Worm (Caenorhabditis elegans) whole organism, L2 larva: ENCODE data around the gene fat-7.
A peak's percentile ranks its signal among the peaks of the same experiment; 100 is the strongest.

Source experiments
- C34F6.9 ChIP-seq: fragments of 150-350 bp; optimal IDR thresholded peaks from 2 replicates; lab custom pipeline; 2014; ENCODE audit warnings: missing biosample characterization, missing genetic modification characterization
- F13H6.1 ChIP-seq: sonication (generic microtip); optimal IDR thresholded peaks from 2 replicates; lab custom pipeline; 2016; ENCODE audit warnings: missing genetic modification characterization, missing compliant biosample characterization
- R02D3.7 ChIP-seq: fragments of 150-350 bp; optimal IDR thresholded peaks from 2 replicates; lab custom pipeline; 2014; ENCODE audit warnings: missing biosample characterization, missing genetic modification characterization
- Y55F3AM.14 ChIP-seq: fragments of 200-800 bp; sonication (Bioruptor generic); optimal IDR thresholded peaks from 2 replicates; lab custom pipeline; 2018; ENCODE audit warnings: mild to moderate bottlenecking, missing genetic modification characterization, missing compliant biosample characterization
- ZK546.5 ChIP-seq: sonication (generic microtip); optimal IDR thresholded peaks from 2 replicates; lab custom pipeline; 2017; ENCODE audit warnings: missing biosample characterization, missing genetic modification characterization
- alr-1 ChIP-seq: fragments of 150-350 bp; optimal IDR thresholded peaks from 2 replicates; lab custom pipeline; 2014; ENCODE audit warnings: missing biosample characterization, missing genetic modification characterization
- aly-2 ChIP-seq: fragments of 150-350 bp; optimal IDR thresholded peaks from 2 replicates; lab custom pipeline; 2014; ENCODE audit warnings: missing biosample characterization, missing genetic modification characterization
- ama-1 ChIP-seq: fragments of 150-350 bp; optimal IDR thresholded peaks from 2 replicates; lab custom pipeline; 2018; ENCODE audit warnings: inconsistent platforms
- blmp-1 ChIP-seq: sonication (generic microtip); optimal IDR thresholded peaks from 2 replicates; lab custom pipeline; 2017; ENCODE audit warnings: missing genetic modification characterization, mild to moderate bottlenecking, missing compliant biosample characterization, antibody characterized with exemption, moderate library complexity; ENCODE audit not compliant: insufficient read depth
- ceh-16 ChIP-seq: fragments of 150-350 bp; optimal IDR thresholded peaks from 2 replicates; lab custom pipeline; 2014; ENCODE audit warnings: missing biosample characterization, missing genetic modification characterization
- ceh-82 ChIP-seq: fragments of 150-350 bp; optimal IDR thresholded peaks from 2 replicates; lab custom pipeline; 2014; ENCODE audit warnings: missing biosample characterization, missing genetic modification characterization
- crh-2 ChIP-seq: sonication (generic microtip); optimal IDR thresholded peaks from 2 replicates; lab custom pipeline; 2017; ENCODE audit warnings: missing biosample characterization, missing genetic modification characterization
- dmd-4 ChIP-seq: sonication (generic microtip); optimal IDR thresholded peaks from 2 replicates; lab custom pipeline; 2017; ENCODE audit warnings: missing biosample characterization, missing genetic modification characterization
- egl-27 ChIP-seq: sonication (generic microtip); optimal IDR thresholded peaks from 3 replicates; lab custom pipeline; 2017; ENCODE audit warnings: missing biosample characterization, missing genetic modification reagents, missing genetic modification characterization
- elt-1 ChIP-seq: fragments of 150-350 bp; optimal IDR thresholded peaks from 2 replicates; lab custom pipeline; 2014; ENCODE audit warnings: missing biosample characterization, missing genetic modification characterization
- elt-3 ChIP-seq: sonication (generic microtip); optimal IDR thresholded peaks from 2 replicates; lab custom pipeline; 2017; ENCODE audit warnings: missing biosample characterization, missing genetic modification characterization
- fos-1 ChIP-seq: fragments of 150-350 bp; optimal IDR thresholded peaks from 2 replicates; lab custom pipeline; 2014; ENCODE audit warnings: missing biosample characterization, missing genetic modification characterization
- gmeb-1 ChIP-seq: fragments of 150-350 bp; optimal IDR thresholded peaks from 2 replicates; lab custom pipeline; 2014; ENCODE audit warnings: missing biosample characterization, missing genetic modification characterization
- lin-11 ChIP-seq: fragments of 150-350 bp; sonication (generic microtip); optimal IDR thresholded peaks from 2 replicates; lab custom pipeline; 2014; ENCODE audit warnings: missing biosample characterization, missing genetic modification characterization, inconsistent platforms, mixed read lengths
- lin-13 ChIP-seq: fragments of 150-350 bp; optimal IDR thresholded peaks from 2 replicates; lab custom pipeline; 2014; ENCODE audit warnings: missing biosample characterization, missing genetic modification reagents, missing genetic modification characterization
- lin-39 ChIP-seq: fragments of 150-350 bp; optimal IDR thresholded peaks from 2 replicates; lab custom pipeline; 2014; ENCODE audit warnings: missing biosample characterization, missing genetic modification reagents, missing genetic modification characterization
- lsy-2 ChIP-seq, 2 experiments: fragments of 150-350 bp in 1 of 2; sonication (generic microtip) in 1 of 2; optimal IDR thresholded peaks; 2 replicates each; lab custom pipeline; 2014 to 2017; ENCODE audit warnings: missing biosample characterization in 2 of 2, missing genetic modification characterization in 2 of 2
- mab-5 ChIP-seq: fragments of 150-350 bp; optimal IDR thresholded peaks from 2 replicates; lab custom pipeline; 2014; ENCODE audit warnings: missing biosample characterization, missing genetic modification characterization
- mbf-1 ChIP-seq: sonication (generic microtip); optimal IDR thresholded peaks from 2 replicates; lab custom pipeline; 2017; ENCODE audit warnings: missing biosample characterization, missing genetic modification characterization
- mdl-1 ChIP-seq, 2 experiments: fragments of 150-350 bp in 1 of 2; sonication (generic microtip) in 1 of 2; optimal IDR thresholded peaks; 2 replicates each; lab custom pipeline; 2017; ENCODE audit warnings: missing biosample characterization in 2 of 2, missing genetic modification characterization in 2 of 2
- nhr-10 ChIP-seq: sonication (generic microtip); optimal IDR thresholded peaks from 2 replicates; lab custom pipeline; 2017; ENCODE audit warnings: missing biosample characterization, missing genetic modification characterization
- nhr-11 ChIP-seq: fragments of 150-350 bp; optimal IDR thresholded peaks from 2 replicates; lab custom pipeline; 2014; ENCODE audit warnings: missing biosample characterization, missing genetic modification characterization
- nhr-12 ChIP-seq: fragments of 150-350 bp; optimal IDR thresholded peaks from 2 replicates; lab custom pipeline; 2014; ENCODE audit warnings: missing biosample characterization, missing genetic modification characterization
- nhr-129 ChIP-seq: fragments of 150-350 bp; optimal IDR thresholded peaks from 2 replicates; lab custom pipeline; 2014; ENCODE audit warnings: missing biosample characterization, missing genetic modification characterization
- nhr-21 ChIP-seq: fragments of 150-350 bp; optimal IDR thresholded peaks from 2 replicates; lab custom pipeline; 2014; ENCODE audit warnings: missing biosample characterization, missing genetic modification characterization
- nhr-23 ChIP-seq: fragments of 150-350 bp; optimal IDR thresholded peaks from 2 replicates; lab custom pipeline; 2014; ENCODE audit warnings: missing biosample characterization, missing genetic modification reagents, missing genetic modification characterization
- nhr-237 ChIP-seq: fragments of 150-350 bp; optimal IDR thresholded peaks from 2 replicates; lab custom pipeline; 2014; ENCODE audit warnings: missing biosample characterization, missing genetic modification characterization
- nhr-25 ChIP-seq: fragments of 150-350 bp; sonication (generic microtip); optimal IDR thresholded peaks from 3 replicates; lab custom pipeline; 2014; ENCODE audit warnings: missing biosample characterization, missing genetic modification characterization
- nhr-6 ChIP-seq: fragments of 150-350 bp; optimal IDR thresholded peaks from 2 replicates; lab custom pipeline; 2014; ENCODE audit warnings: missing biosample characterization, missing genetic modification characterization
- nhr-77 ChIP-seq: fragments of 150-350 bp; optimal IDR thresholded peaks from 2 replicates; lab custom pipeline; 2014; ENCODE audit warnings: missing biosample characterization, missing genetic modification characterization
- peb-1 ChIP-seq: fragments of 150-350 bp; optimal IDR thresholded peaks from 2 replicates; lab custom pipeline; 2014; ENCODE audit warnings: missing biosample characterization, missing genetic modification characterization
- sem-4 ChIP-seq: fragments of 150-350 bp; optimal IDR thresholded peaks from 2 replicates; lab custom pipeline; 2014; ENCODE audit warnings: missing biosample characterization, missing genetic modification reagents, missing genetic modification characterization
- skn-1 ChIP-seq: sonication (generic microtip); optimal IDR thresholded peaks from 2 replicates; lab custom pipeline; 2017; ENCODE audit warnings: missing biosample characterization, missing genetic modification characterization
- sma-3 ChIP-seq: sonication (generic microtip); optimal IDR thresholded peaks from 2 replicates; lab custom pipeline; 2016; ENCODE audit warnings: missing genetic modification reagents, missing genetic modification characterization, missing compliant biosample characterization
- sma-9 ChIP-seq, 2 experiments: fragments of 150-350 bp in 1 of 2; sonication (generic microtip) in 1 of 2; optimal IDR thresholded peaks; 2 replicates each; lab custom pipeline; 2014 to 2016; ENCODE audit warnings: missing genetic modification characterization in 2 of 2, mild to moderate bottlenecking in 1 of 2, missing biosample characterization in 1 of 2, missing compliant biosample characterization in 1 of 2, missing genetic modification reagents in 1 of 2, moderate library complexity in 1 of 2
- snpc-4 ChIP-seq: fragments of 150-350 bp; optimal IDR thresholded peaks from 2 replicates; lab custom pipeline; 2014; ENCODE audit warnings: missing biosample characterization, missing genetic modification characterization
- unc-39 ChIP-seq: fragments of 150-350 bp; optimal IDR thresholded peaks from 2 replicates; lab custom pipeline; 2014; ENCODE audit warnings: missing biosample characterization, missing genetic modification characterization
- unc-55 ChIP-seq: fragments of 150-350 bp; sonication (generic microtip); optimal IDR thresholded peaks from 3 replicates; lab custom pipeline; 2014; ENCODE audit warnings: missing biosample characterization, missing genetic modification reagents, missing genetic modification characterization
- unc-62 ChIP-seq: fragments of 150-350 bp; optimal IDR thresholded peaks from 2 replicates; lab custom pipeline; 2014; ENCODE audit warnings: missing biosample characterization, missing genetic modification reagents, missing genetic modification characterization
- zag-1 ChIP-seq: fragments of 150-350 bp; optimal IDR thresholded peaks from 2 replicates; lab custom pipeline; 2014; ENCODE audit warnings: missing biosample characterization, missing genetic modification characterization
- ztf-1 ChIP-seq: fragments of 200-800 bp; sonication (Bioruptor generic); conservative IDR thresholded peaks from 2 replicates; pipeline ENCODE4 v1.3.6; 2022; ENCODE audit warnings: missing genetic modification characterization, missing compliant biosample characterization
- ztf-11 ChIP-seq: sonication (generic microtip); optimal IDR thresholded peaks from 2 replicates; lab custom pipeline; 2017; ENCODE audit warnings: missing biosample characterization, missing genetic modification characterization
- ztf-4 ChIP-seq: fragments of 150-350 bp; optimal IDR thresholded peaks from 2 replicates; lab custom pipeline; 2014; ENCODE audit warnings: missing biosample characterization, missing genetic modification characterization

fat-7 gene

DNA sequence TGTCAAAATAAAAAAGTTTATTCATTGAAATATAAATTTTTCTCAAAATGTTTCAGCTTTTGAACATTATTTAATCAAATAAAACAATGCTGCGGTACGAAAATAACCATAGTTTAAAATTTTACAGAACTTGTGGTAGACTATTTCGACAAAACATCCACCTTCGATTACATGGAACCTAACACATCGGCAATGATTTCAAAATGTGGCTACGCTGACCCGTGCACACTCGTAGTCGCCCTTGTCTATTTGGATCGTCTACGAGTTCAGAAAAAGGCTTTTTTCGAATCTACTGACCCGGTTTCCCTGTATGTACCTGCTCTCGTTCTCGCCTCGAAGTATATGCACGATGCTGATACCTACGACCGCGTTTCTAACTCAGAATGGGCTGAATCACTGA is 44.1 kb upstream of the fat-7 start:
- TF ChIP-seq fos-1 (tag; lab: Kevin White, UChicago) (no peak), nhr-10 (no peak), nhr-77 (no peak), ZK546.5 (tag; lab: Kevin White, UChicago) (no peak), nhr-25 (tag; lab: Kevin White, UChicago) (no peak), C34F6.9 (tag; lab: Kevin White, UChicago) (no peak), ceh-82 (no peak), egl-27 (no peak), snpc-4 (no peak), unc-39 (tag; lab: Kevin White, UChicago) (no peak), mab-5 (tag; lab: Kevin White, UChicago) (no peak), sem-4 (tag; lab: Kevin White, UChicago) (no peak), ceh-16 (no peak), zag-1 (tag; lab: Kevin White, UChicago) (no peak), R02D3.7 (tag; lab: Kevin White, UChicago) (no peak), sma-3 (no peak), nhr-6 (tag; lab: Kevin White, UChicago) (no peak), nhr-237 (tag; lab: Kevin White, UChicago) (no peak)

DNA sequence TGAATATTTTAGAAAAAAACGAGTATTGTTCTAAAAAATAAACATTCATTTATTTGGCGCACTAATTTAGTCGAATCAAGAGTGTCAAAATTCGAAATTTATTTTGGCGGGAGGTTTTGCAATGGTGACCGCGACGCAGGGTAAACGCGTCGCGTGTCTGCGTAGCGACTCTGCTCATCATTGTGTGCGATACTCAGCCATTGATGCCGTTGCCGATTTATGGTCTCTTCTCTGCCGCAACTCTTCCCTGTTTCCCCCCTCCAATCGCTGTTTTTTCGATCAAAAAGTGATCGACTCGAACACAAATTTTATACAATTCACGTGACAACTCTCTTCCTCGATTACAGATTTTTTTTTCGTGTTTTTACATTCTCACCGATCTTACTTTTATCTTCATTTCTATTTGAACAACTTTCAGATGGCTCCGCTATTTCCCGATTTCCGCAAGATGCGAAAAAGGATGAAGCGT is 43.6 kb upstream of the fat-7 start, which contains the start of gene F09G2.2:
Gene F09G2.2 (plus strand): TSS at position 419 of the 469 bp plus-strand sequence.
- TF ChIP-seq nhr-23 (tag; lab: Kevin White, UChicago) = no peak
- TF ChIP-seq nhr-11 (tag; lab: Kevin White, UChicago) = no peak
- peak; percentile 95 for TF ChIP-seq crh-2
- no peak for TF ChIP-seq R02D3.7 (tag; lab: Kevin White, UChicago)
- peak in 1 of 2 experiments; percentile 48 for TF ChIP-seq mdl-1 (tag; optimal IDR thresholded peaks at IDR 0.05; lab: Kevin White, UChicago)
- no peak for TF ChIP-seq lin-39
- TF ChIP-seq egl-27 = peak; percentile 78
- no peak for TF ChIP-seq unc-39 (tag; lab: Kevin White, UChicago)
- peak; percentile 76 for TF ChIP-seq mab-5 (tag; lab: Kevin White, UChicago)
- peak; percentile 90 for TF ChIP-seq nhr-129 (tag; lab: Kevin White, UChicago)
- TF ChIP-seq fos-1 (tag; lab: Kevin White, UChicago) = peak; percentile 90
- TF ChIP-seq nhr-25 (tag; lab: Kevin White, UChicago) = peak; percentile 90
- TF ChIP-seq mbf-1 (tag; lab: Kevin White, UChicago) = no peak
- TF ChIP-seq ceh-16 = peak; percentile 91
- no peak for TF ChIP-seq nhr-237 (tag; lab: Kevin White, UChicago)
- peak; percentile 71 for TF ChIP-seq snpc-4
- TF ChIP-seq zag-1 (tag; lab: Kevin White, UChicago) = peak; percentile 47
- no peak for TF ChIP-seq nhr-12 (tag; lab: Kevin White, UChicago)
- TF ChIP-seq elt-1 (tag; lab: Kevin White, UChicago) = no peak
- peak; percentile 71 for TF ChIP-seq ztf-4
- peak; percentile 97 for TF ChIP-seq C34F6.9 (tag; lab: Kevin White, UChicago)
- TF ChIP-seq dmd-4 (tag; lab: Kevin White, UChicago) = no peak
- peak; percentile 93 for TF ChIP-seq sma-9 (GFP tag; optimal IDR thresholded peaks at IDR 0.05; lab: Kevin White, UChicago)
- no peak for TF ChIP-seq sma-9 (tag; optimal IDR thresholded peaks at IDR 0.05; lab: Kevin White, UChicago)
- TF ChIP-seq ZK546.5 (tag; lab: Kevin White, UChicago) = peak; percentile 31
- TF ChIP-seq ceh-82 = peak; percentile 47
- TF ChIP-seq gmeb-1 (tag; lab: Kevin White, UChicago) = peak; percentile 90
- no peak for TF ChIP-seq peb-1 (tag; lab: Kevin White, UChicago)
- no peak for TF ChIP-seq ztf-1 (GFP tag; lab: Robert Waterston, UW)
- TF ChIP-seq nhr-10 = no peak
- TF ChIP-seq unc-62 = no peak
- TF ChIP-seq nhr-77 = peak; percentile 45
- TF ChIP-seq skn-1 (tag; lab: Kevin White, UChicago) = no peak
- peak; percentile 64 for TF ChIP-seq ama-1 (lab: Kevin White, UChicago)
- TF ChIP-seq elt-3 (tag; lab: Kevin White, UChicago) = no peak
- peak; percentile 84 for TF ChIP-seq sem-4 (tag; lab: Kevin White, UChicago)
- peak; percentile 33 for TF ChIP-seq Y55F3AM.14
- TF ChIP-seq blmp-1 (tag; lab: Kevin White, UChicago) = peak; percentile 76
- TF ChIP-seq nhr-21 (tag; lab: Kevin White, UChicago) = peak; percentile 88
- TF ChIP-seq ztf-11 (tag; lab: Kevin White, UChicago) = no peak
- TF ChIP-seq alr-1 = no peak
- TF ChIP-seq sma-3 = peak; percentile 93
- TF ChIP-seq nhr-6 (tag; lab: Kevin White, UChicago) = peak; percentile 80
- TF ChIP-seq lin-11 (tag; lab: Kevin White, UChicago) = peak; percentile 90
- peak; percentile 89 for TF ChIP-seq F13H6.1 (tag; lab: Kevin White, UChicago)
- peak; percentile 96 for TF ChIP-seq unc-55 (GFP tag; lab: Kevin White, UChicago)
- no peak for TF ChIP-seq aly-2 (tag; lab: Kevin White, UChicago)
- TF ChIP-seq lin-13 = peak; percentile 94
- peak; percentile 73 to 92 for TF ChIP-seq lsy-2 (tag; optimal IDR thresholded peaks at IDR 0.05; lab: Kevin White, UChicago)
- TF ChIP-seq, all 48 proteins: peak for 29
